Worm (Caenorhabditis elegans) whole organism, L4 larva: ENCODE results near the gene nlp-50.
A peak's percentile ranks its signal among the peaks of the same experiment; 100 is the strongest.

Experiments
- D1046.2 ChIP-seq: fragments of 200-800 bp; sonication (Bioruptor generic); IDR thresholded peaks from 2 replicates; pipeline ENCODE4 v1.3.6; 2022; ENCODE audit warnings: missing genetic modification characterization, missing compliant biosample characterization
- F26F4.8 ChIP-seq: fragments of 200-800 bp; sonication (Bioruptor generic); conservative IDR thresholded peaks from 2 replicates; pipeline ENCODE4 v1.3.6; 2022; ENCODE audit warnings: missing genetic modification characterization, missing compliant biosample characterization
- F44E2.7 ChIP-seq: fragments of 200-800 bp; sonication (Bioruptor generic); IDR thresholded peaks from 2 replicates; pipeline ENCODE4 v2.1.2; 2022; ENCODE audit warnings: missing genetic modification characterization, missing compliant biosample characterization
- F49E8.2 ChIP-seq: sonication (generic microtip); optimal IDR thresholded peaks from 2 replicates; lab custom pipeline; 2016; ENCODE audit warnings: missing compliant biosample characterization, mild to moderate bottlenecking, missing genetic modification characterization, borderline replicate concordance
- T26A8.4 ChIP-seq: fragments of 200-800 bp; sonication (Bioruptor generic); IDR thresholded peaks from 2 replicates; pipeline ENCODE4 v1.3.6; 2022; ENCODE audit warnings: missing genetic modification characterization, missing compliant biosample characterization
- Y105C5A.15 ChIP-seq: fragments of 200-800 bp; sonication (Bioruptor generic); IDR thresholded peaks from 2 replicates; pipeline ENCODE4 v1.3.6; 2022; ENCODE audit warnings: missing genetic modification characterization, missing compliant biosample characterization
- Y48G9A.11 ChIP-seq: fragments of 200-800 bp; sonication (Bioruptor generic); IDR thresholded peaks from 2 replicates; pipeline ENCODE4 v1.3.6; 2022; ENCODE audit warnings: missing genetic modification reagents, missing genetic modification characterization, missing compliant biosample characterization
- Y5F2A.4 ChIP-seq: fragments of 200-800 bp; sonication (Bioruptor generic); optimal IDR thresholded peaks from 2 replicates; lab custom pipeline; 2018; ENCODE audit warnings: mild to moderate bottlenecking, missing genetic modification characterization, missing compliant biosample characterization
- ZK337.2 ChIP-seq: fragments of 200-800 bp; sonication (Bioruptor generic); IDR thresholded peaks from 2 replicates; pipeline ENCODE4 v1.3.6; 2022; ENCODE audit warnings: missing genetic modification reagents, missing genetic modification characterization, missing compliant biosample characterization
- arid-1 ChIP-seq: fragments of 200-800 bp; sonication (Bioruptor generic); conservative IDR thresholded peaks from 2 replicates; pipeline ENCODE4 v1.3.6; 2022; ENCODE audit warnings: missing genetic modification reagents, missing genetic modification characterization, missing compliant biosample characterization
- attf-4 ChIP-seq: sonication (generic microtip); optimal IDR thresholded peaks from 3 replicates; lab custom pipeline; 2017; ENCODE audit warnings: missing biosample characterization, missing genetic modification characterization
- ceh-20 ChIP-seq: fragments of 200-800 bp; sonication (Bioruptor generic); IDR thresholded peaks from 2 replicates; pipeline ENCODE4 v1.3.6; 2022; ENCODE audit warnings: missing genetic modification reagents, missing genetic modification characterization, missing compliant biosample characterization
- ceh-44 ChIP-seq: fragments of 200-800 bp; sonication (Bioruptor generic); IDR thresholded peaks from 2 replicates; pipeline ENCODE4 v1.3.6; 2022; ENCODE audit warnings: missing genetic modification reagents, missing genetic modification characterization, missing compliant biosample characterization
- daf-16 ChIP-seq, 3 experiments: sonication (generic microtip); optimal IDR thresholded peaks; 2 replicates each; lab custom pipeline; 2016 to 2017; ENCODE audit warnings: missing genetic modification characterization in 3 of 3, missing genetic modification reagents in 3 of 3, mild to moderate bottlenecking in 2 of 3, missing compliant biosample characterization in 2 of 3, missing biosample characterization in 1 of 3, moderate library complexity in 1 of 3
- dmd-8 ChIP-seq: fragments of 200-800 bp; sonication (Bioruptor generic); IDR thresholded peaks from 2 replicates; pipeline ENCODE4 v1.3.6; 2022; ENCODE audit warnings: missing genetic modification characterization, missing compliant biosample characterization
- duxl-1 ChIP-seq: sonication (generic microtip); optimal IDR thresholded peaks from 2 replicates; lab custom pipeline; 2016; ENCODE audit warnings: mild to moderate bottlenecking, missing genetic modification characterization, moderate library complexity, missing compliant biosample characterization; ENCODE audit not compliant: poor library complexity
- dve-1 ChIP-seq: sonication (generic microtip); optimal IDR thresholded peaks from 2 replicates; lab custom pipeline; 2017; ENCODE audit warnings: antibody characterized with exemption, mild to moderate bottlenecking, missing genetic modification characterization, missing compliant biosample characterization; ENCODE audit not compliant: insufficient read depth
- hif-1 ChIP-seq, 2 experiments: sonication (generic microtip); optimal IDR thresholded peaks; 2 replicates each; lab custom pipeline; 2016 to 2017; ENCODE audit warnings: missing compliant biosample characterization in 2 of 2, missing genetic modification characterization in 2 of 2, missing genetic modification reagents in 2 of 2, missing genotype in 2 of 2, mild to moderate bottlenecking in 1 of 2
- lin-15B ChIP-seq: fragments of 150-350 bp; sonication (generic microtip); optimal IDR thresholded peaks from 3 replicates; lab custom pipeline; 2014; ENCODE audit warnings: missing biosample characterization, missing genetic modification characterization
- lin-29 ChIP-seq: fragments of 200-800 bp; sonication (Bioruptor generic); IDR thresholded peaks from 2 replicates; pipeline ENCODE4 v1.3.6; 2022; ENCODE audit warnings: missing genetic modification reagents, missing genetic modification characterization, missing compliant biosample characterization
- lin-38 ChIP-seq: fragments of 200-800 bp; sonication (Bioruptor generic); IDR thresholded peaks from 2 replicates; pipeline ENCODE4 v1.3.6; 2022; ENCODE audit warnings: missing genetic modification reagents, missing genetic modification characterization, missing compliant biosample characterization
- lin-39 ChIP-seq: fragments of 150-350 bp; optimal IDR thresholded peaks from 2 replicates; lab custom pipeline; 2014; ENCODE audit warnings: missing biosample characterization, missing genetic modification reagents, missing genetic modification characterization
- lir-3 ChIP-seq: sonication (generic microtip); optimal IDR thresholded peaks from 2 replicates; lab custom pipeline; 2016; ENCODE audit warnings: mild to moderate bottlenecking, missing genetic modification characterization, missing compliant biosample characterization
- lsy-2 ChIP-seq, 2 experiments: fragments of 150-350 bp in 1 of 2; sonication (generic microtip) in 1 of 2; optimal IDR thresholded peaks; 2 replicates each; lab custom pipeline; 2014 to 2017; ENCODE audit warnings: missing biosample characterization in 2 of 2, missing genetic modification characterization in 2 of 2
- madf-9 ChIP-seq: fragments of 200-800 bp; sonication (Bioruptor generic); conservative IDR thresholded peaks from 2 replicates; pipeline ENCODE4 v1.3.6; 2022; ENCODE audit warnings: missing genetic modification reagents, missing genetic modification characterization, missing compliant biosample characterization
- mdl-1 ChIP-seq, 2 experiments: fragments of 150-350 bp in 1 of 2; sonication (generic microtip) in 1 of 2; optimal IDR thresholded peaks; 2 replicates each; lab custom pipeline; 2014 to 2017; ENCODE audit warnings: missing biosample characterization in 2 of 2, missing genetic modification characterization in 2 of 2
- mes-2 ChIP-seq: sonication (generic microtip); optimal IDR thresholded peaks from 2 replicates; lab custom pipeline; 2016; ENCODE audit warnings: missing genotype, mild to moderate bottlenecking, missing genetic modification characterization, missing compliant biosample characterization; ENCODE audit not compliant: poor library complexity, severe bottlenecking
- mxl-2 ChIP-seq: fragments of 200-800 bp; sonication (Bioruptor generic); conservative IDR thresholded peaks from 2 replicates; pipeline ENCODE4 v1.3.6; 2022; ENCODE audit warnings: missing genetic modification reagents, missing genetic modification characterization, missing compliant biosample characterization
- nhr-11 ChIP-seq: fragments of 150-350 bp; optimal IDR thresholded peaks from 2 replicates; lab custom pipeline; 2014; ENCODE audit warnings: missing biosample characterization, missing genetic modification characterization
- nhr-41 ChIP-seq: fragments of 200-800 bp; sonication (Bioruptor generic); IDR thresholded peaks from 2 replicates; pipeline ENCODE4 v1.3.6; 2022; ENCODE audit warnings: missing genetic modification reagents, missing genetic modification characterization, missing compliant biosample characterization
- nhr-6 ChIP-seq: fragments of 150-350 bp; optimal IDR thresholded peaks from 2 replicates; lab custom pipeline; 2014; ENCODE audit warnings: missing biosample characterization, missing genetic modification characterization
- nhr-76 ChIP-seq: fragments of 150-350 bp; optimal IDR thresholded peaks from 2 replicates; lab custom pipeline; 2014; ENCODE audit warnings: missing biosample characterization, missing genetic modification characterization
- nhr-77 ChIP-seq: fragments of 150-350 bp; optimal IDR thresholded peaks from 2 replicates; lab custom pipeline; 2014; ENCODE audit warnings: missing biosample characterization, missing genetic modification characterization
- pha-4 ChIP-seq, 2 experiments: fragments of 150-350 bp in 1 of 2; fragments of 200-800 bp in 1 of 2; sonication (Bioruptor generic) in 1 of 2; IDR thresholded peaks in 1 of 2; optimal IDR thresholded peaks in 1 of 2; 2 replicates each; pipeline versions ENCODE4 v1.3.6 to Lab custom; 2014 to 2022; ENCODE audit warnings: missing genetic modification characterization in 2 of 2, missing genetic modification reagents in 2 of 2, missing biosample characterization in 1 of 2, missing compliant biosample characterization in 1 of 2
- php-3 ChIP-seq: fragments of 200-800 bp; sonication (Bioruptor generic); IDR thresholded peaks from 2 replicates; pipeline ENCODE4 v1.3.6; 2022; ENCODE audit warnings: missing genetic modification reagents, missing genetic modification characterization, missing compliant biosample characterization
- rbr-2 ChIP-seq: sonication (generic microtip); optimal IDR thresholded peaks from 2 replicates; lab custom pipeline; 2016; ENCODE audit warnings: missing genotype, missing genetic modification characterization, missing compliant biosample characterization
- saeg-2 ChIP-seq: fragments of 200-800 bp; sonication (Bioruptor generic); IDR thresholded peaks from 2 replicates; pipeline ENCODE4 v1.3.6; 2022; ENCODE audit warnings: missing genetic modification reagents, missing genetic modification characterization, missing compliant biosample characterization
- skn-1 ChIP-seq: fragments of 150-350 bp; optimal IDR thresholded peaks from 2 replicates; lab custom pipeline; 2014; ENCODE audit warnings: missing biosample characterization, missing genetic modification characterization
- tag-97 ChIP-seq: fragments of 200-800 bp; sonication (Bioruptor generic); IDR thresholded peaks from 2 replicates; pipeline ENCODE4 v1.3.6; 2022; ENCODE audit warnings: missing genetic modification characterization, missing compliant biosample characterization
- tra-1 ChIP-seq: fragments of 200-800 bp; sonication (Bioruptor generic); IDR thresholded peaks from 2 replicates; pipeline ENCODE4 v1.3.6; 2022; ENCODE audit warnings: missing genetic modification reagents, missing genetic modification characterization, missing compliant biosample characterization
- unc-130 ChIP-seq: sonication (generic microtip); optimal IDR thresholded peaks from 2 replicates; lab custom pipeline; 2016; ENCODE audit warnings: missing genetic modification reagents, missing genetic modification characterization, missing compliant biosample characterization
- unc-39 ChIP-seq: sonication (generic microtip); optimal IDR thresholded peaks from 2 replicates; lab custom pipeline; 2017; ENCODE audit warnings: missing biosample characterization, missing genetic modification characterization
- unc-62 ChIP-seq, 3 experiments: fragments of 150-350 bp in 1 of 3; sonication (generic microtip); optimal IDR thresholded peaks in 2 of 3; peaks in 1 of 3; 1 replicate in 1 of 3; 2 replicates in 2 of 3; lab custom pipeline; 2014 to 2017; ENCODE audit warnings: missing biosample characterization in 3 of 3, missing genetic modification characterization in 3 of 3, missing genetic modification reagents in 3 of 3, missing genotype in 1 of 3
- vab-7 ChIP-seq: fragments of 200-800 bp; sonication (Bioruptor generic); IDR thresholded peaks from 2 replicates; pipeline ENCODE4 v1.3.6; 2022; ENCODE audit warnings: missing genetic modification reagents, missing genetic modification characterization, missing compliant biosample characterization
- zfp-2 ChIP-seq: sonication (generic microtip); optimal IDR thresholded peaks from 2 replicates; lab custom pipeline; 2016; ENCODE audit warnings: mild to moderate bottlenecking, missing genetic modification characterization, missing compliant biosample characterization
- zip-11 ChIP-seq: fragments of 200-800 bp; sonication (Bioruptor generic); IDR thresholded peaks from 2 replicates; pipeline ENCODE4 v1.3.6; 2022; ENCODE audit warnings: missing genetic modification characterization, missing compliant biosample characterization
- zip-2 ChIP-seq: fragments of 150-350 bp; optimal IDR thresholded peaks from 2 replicates; lab custom pipeline; 2014; ENCODE audit warnings: missing biosample characterization, missing genetic modification characterization
- ztf-11 ChIP-seq: fragments of 150-350 bp; optimal IDR thresholded peaks from 2 replicates; lab custom pipeline; 2014; ENCODE audit warnings: missing biosample characterization, missing genetic modification characterization
- ztf-7 ChIP-seq: fragments of 150-350 bp; optimal IDR thresholded peaks from 2 replicates; lab custom pipeline; 2014; ENCODE audit warnings: missing biosample characterization, missing genetic modification characterization

Gene nlp-50

ce11 chrII:6800104-6800711, 35.4 kb downstream of the nlp-50 start, which contains the start of gene F31E8.4:
TSS of gene F31E8.4 (minus strand) at chrII:6800154.
- TF ChIP-seq mxl-2 = no peak
- no peak for TF ChIP-seq Y48G9A.11 (GFP tag; lab: Robert Waterston, UW)
- TF ChIP-seq tag-97 (GFP tag; lab: Robert Waterston, UW) = no peak
- peak; percentile 53 for TF ChIP-seq nhr-77
- no peak for TF ChIP-seq lin-38 (GFP tag; lab: Robert Waterston, UW)
- no peak for TF ChIP-seq nhr-41 (GFP tag; lab: Robert Waterston, UW)
- TF ChIP-seq lir-3 (tag; lab: Kevin White, UChicago) = no peak
- 0 out of 2 replicates have a peak, but pooled peaks have one; percentile 18 for TF ChIP-seq tra-1 (GFP tag; lab: Robert Waterston, UW)
- no peak for TF ChIP-seq lsy-2 (tag; optimal IDR thresholded peaks at IDR 0.05; lab: Kevin White, UChicago)
- no peak for TF ChIP-seq lin-39 (tag; lab: Kevin White, UChicago)
- peak; percentile 42 for TF ChIP-seq mes-2 (tag; lab: Kevin White, UChicago)
- no peak for TF ChIP-seq ceh-44 (GFP tag; lab: Robert Waterston, UW)
- TF ChIP-seq madf-9 (GFP tag; lab: Robert Waterston, UW) = no peak
- TF ChIP-seq hif-1 (tag; optimal IDR thresholded peaks at IDR 0.05; lab: Kevin White, UChicago) = no peak
- TF ChIP-seq attf-4 (tag; lab: Kevin White, UChicago) = no peak
- no peak for TF ChIP-seq ZK337.2
- TF ChIP-seq vab-7 (GFP tag; lab: Robert Waterston, UW) = no peak
- no peak for TF ChIP-seq D1046.2 (GFP tag; lab: Robert Waterston, UW)
- TF ChIP-seq duxl-1 (tag; lab: Kevin White, UChicago) = no peak
- TF ChIP-seq Y105C5A.15 (GFP tag; lab: Robert Waterston, UW) = no peak
- no peak for TF ChIP-seq F44E2.7 (GFP tag; lab: Robert Waterston, UW)
- no peak for TF ChIP-seq saeg-2 (GFP tag; lab: Robert Waterston, UW)
- TF ChIP-seq dve-1 (tag; lab: Kevin White, UChicago) = no peak
- TF ChIP-seq T26A8.4 (GFP tag; lab: Robert Waterston, UW) = no peak
- TF ChIP-seq unc-62 (GFP tag; optimal IDR thresholded peaks at IDR 0.05 in 1 of 2; lab: Kevin White, UChicago) = peak in 1 of 2 experiments; percentile 88
- no peak for TF ChIP-seq unc-62 (tag; optimal IDR thresholded peaks at IDR 0.05; lab: Kevin White, UChicago)
- no peak for TF ChIP-seq zfp-2
- TF ChIP-seq unc-130 = no peak
- peak; percentile 49; the same call in 1 of the 2 replicates for TF ChIP-seq php-3 (GFP tag; lab: Robert Waterston, UW)
- no peak for TF ChIP-seq pha-4 (GFP tag; IDR thresholded peaks at IDR 0.05; lab: Robert Waterston, UW)
- TF ChIP-seq pha-4 (tag; optimal IDR thresholded peaks at IDR 0.05; lab: Kevin White, UChicago) = no peak
- no peak for TF ChIP-seq lin-29 (GFP tag; lab: Robert Waterston, UW)
- no peak for TF ChIP-seq F49E8.2
- TF ChIP-seq dmd-8 (GFP tag; lab: Robert Waterston, UW) = no peak
- TF ChIP-seq ztf-7 = no peak
- no peak for TF ChIP-seq F26F4.8 (GFP tag; lab: Robert Waterston, UW)
- peak; percentile 1 for TF ChIP-seq nhr-6 (tag; lab: Kevin White, UChicago)
- no peak for TF ChIP-seq rbr-2 (tag; lab: Kevin White, UChicago)
- no peak for TF ChIP-seq nhr-11 (tag; lab: Kevin White, UChicago)
- TF ChIP-seq unc-39 (tag; lab: Kevin White, UChicago) = no peak
- no peak for TF ChIP-seq zip-2 (tag; lab: Kevin White, UChicago)
- no peak for TF ChIP-seq ceh-20 (GFP tag; lab: Robert Waterston, UW)
- no peak for TF ChIP-seq ztf-11 (tag; lab: Kevin White, UChicago)
- TF ChIP-seq nhr-76 = no peak
- no peak for TF ChIP-seq lin-15B (tag; lab: Kevin White, UChicago)
- peak in 1 of 2 experiments; percentile 15 for TF ChIP-seq mdl-1 (tag; optimal IDR thresholded peaks at IDR 0.05; lab: Kevin White, UChicago)
- no peak for TF ChIP-seq daf-16 (GFP tag; optimal IDR thresholded peaks at IDR 0.05; lab: Kevin White, UChicago)
- TF ChIP-seq daf-16 (tag; optimal IDR thresholded peaks at IDR 0.05; lab: Kevin White, UChicago) = peak; percentile 85
- no peak for TF ChIP-seq arid-1
- TF ChIP-seq skn-1 (tag; lab: Kevin White, UChicago) = no peak
- TF ChIP-seq zip-11 (GFP tag; lab: Robert Waterston, UW) = no peak
- no peak for TF ChIP-seq Y5F2A.4 (GFP tag; lab: Kevin White, UChicago)
